Worm (Caenorhabditis elegans) whole organism, mixed stage, embryonic: Measurements from ENCODE around the gene math-6.
"Not testable (repeated sequence)": the region's sequence is repeated elsewhere in the genome, so short reads cannot be mapped to it uniquely, and the experiment has no call there.

Source experiments
- bed-3 ChIP-seq: fragments of 200-800 bp; sonication (Bioruptor generic); optimal IDR thresholded peaks from 3 replicates; lab custom pipeline; 2018; ENCODE audit warnings: mild to moderate bottlenecking, missing genetic modification characterization, moderate library complexity, missing compliant biosample characterization
- blmp-1 ChIP-seq: fragments of 150-350 bp; optimal IDR thresholded peaks from 2 replicates; lab custom pipeline; 2014; ENCODE audit warnings: missing biosample characterization, missing genetic modification characterization
- ceh-39 ChIP-seq: fragments of 150-350 bp; optimal IDR thresholded peaks from 2 replicates; lab custom pipeline; 2014; ENCODE audit warnings: missing biosample characterization, missing genetic modification characterization
- ceh-43 ChIP-seq: fragments of 200-800 bp; sonication (Bioruptor generic); optimal IDR thresholded peaks from 2 replicates; lab custom pipeline; 2018; ENCODE audit warnings: mild to moderate bottlenecking, missing genetic modification characterization, moderate library complexity, missing compliant biosample characterization
- ceh-83 ChIP-seq: fragments of 200-800 bp; sonication (Bioruptor generic); optimal IDR thresholded peaks from 2 replicates; lab custom pipeline; 2018; ENCODE audit warnings: mild to moderate bottlenecking, missing genetic modification characterization, missing compliant biosample characterization
- cnd-1 ChIP-seq: fragments of 200-800 bp; sonication (Bioruptor generic); optimal IDR thresholded peaks from 2 replicates; lab custom pipeline; 2018; ENCODE audit warnings: mild to moderate bottlenecking, missing genetic modification characterization, missing compliant biosample characterization
- drap-1 ChIP-seq: fragments of 200-800 bp; sonication (Bioruptor generic); optimal IDR thresholded peaks from 3 replicates; lab custom pipeline; 2018; ENCODE audit warnings: mild to moderate bottlenecking, missing genetic modification characterization, missing compliant biosample characterization
- elt-1 ChIP-seq: sonication (generic microtip); optimal IDR thresholded peaks from 2 replicates; lab custom pipeline; 2017; ENCODE audit warnings: missing genetic modification characterization, mild to moderate bottlenecking, missing compliant biosample characterization, antibody characterized with exemption, moderate library complexity, borderline replicate concordance; ENCODE audit not compliant: insufficient read depth
- flh-1 ChIP-seq: fragments of 200-800 bp; sonication (Bioruptor generic); optimal IDR thresholded peaks from 2 replicates; lab custom pipeline; 2018; ENCODE audit warnings: mild to moderate bottlenecking, missing genetic modification characterization, moderate library complexity, missing compliant biosample characterization
- hlh-1 ChIP-seq: fragments of 150-350 bp; optimal IDR thresholded peaks from 2 replicates; lab custom pipeline; 2014; ENCODE audit warnings: missing biosample characterization, missing genetic modification reagents, missing genetic modification characterization
- lin-13 ChIP-seq: fragments of 150-350 bp; optimal IDR thresholded peaks from 2 replicates; lab custom pipeline; 2014; ENCODE audit warnings: missing biosample characterization, missing genetic modification characterization
- lsy-2 ChIP-seq: fragments of 150-350 bp; optimal IDR thresholded peaks from 2 replicates; lab custom pipeline; 2014; ENCODE audit warnings: missing biosample characterization, missing genetic modification characterization
- mab-5 ChIP-seq: fragments of 150-350 bp; optimal IDR thresholded peaks from 2 replicates; lab custom pipeline; 2014; ENCODE audit warnings: missing biosample characterization, missing genetic modification characterization
- mep-1 ChIP-seq: fragments of 150-350 bp; optimal IDR thresholded peaks from 2 replicates; lab custom pipeline; 2017; ENCODE audit warnings: missing biosample characterization, missing genetic modification reagents, missing genetic modification characterization, inconsistent platforms
- nhr-12 ChIP-seq: fragments of 150-350 bp; optimal IDR thresholded peaks from 2 replicates; lab custom pipeline; 2014; ENCODE audit warnings: missing biosample characterization, missing genetic modification characterization
- nhr-2 ChIP-seq: fragments of 150-350 bp; optimal IDR thresholded peaks from 2 replicates; lab custom pipeline; 2014; ENCODE audit warnings: missing biosample characterization, missing genetic modification characterization
- nhr-28 ChIP-seq: fragments of 150-350 bp; optimal IDR thresholded peaks from 2 replicates; lab custom pipeline; 2014; ENCODE audit warnings: missing biosample characterization, missing genetic modification characterization
- pha-4 ChIP-seq: fragments of 150-350 bp; optimal IDR thresholded peaks from 2 replicates; lab custom pipeline; 2018; ENCODE audit warnings: missing biosample characterization, missing genetic modification reagents, missing genetic modification characterization
- sem-2 ChIP-seq: fragments of 200-800 bp; sonication (Bioruptor generic); optimal IDR thresholded peaks from 2 replicates; lab custom pipeline; 2018; ENCODE audit warnings: mild to moderate bottlenecking, missing genetic modification characterization, missing compliant biosample characterization
- snpc-4 ChIP-seq: fragments of 150-350 bp; optimal IDR thresholded peaks from 2 replicates; lab custom pipeline; 2014; ENCODE audit warnings: missing biosample characterization, missing genetic modification characterization
- sptf-1 ChIP-seq: sonication (generic microtip); optimal IDR thresholded peaks from 2 replicates; lab custom pipeline; 2017; ENCODE audit warnings: mild to moderate bottlenecking, missing genetic modification characterization, moderate library complexity, missing compliant biosample characterization
- tbx-8 ChIP-seq: fragments of 200-800 bp; sonication (Bioruptor generic); optimal IDR thresholded peaks from 2 replicates; lab custom pipeline; 2018; ENCODE audit warnings: mild to moderate bottlenecking, missing genetic modification characterization, moderate library complexity, missing compliant biosample characterization
- unc-39 ChIP-seq: fragments of 150-350 bp; optimal IDR thresholded peaks from 2 replicates; lab custom pipeline; 2014; ENCODE audit warnings: missing biosample characterization, missing genetic modification characterization
- unc-62 ChIP-seq: fragments of 150-350 bp; optimal IDR thresholded peaks from 2 replicates; lab custom pipeline; 2014; ENCODE audit warnings: missing biosample characterization, missing genetic modification reagents, missing genetic modification characterization
- ztf-11 ChIP-seq: fragments of 150-350 bp; optimal IDR thresholded peaks from 2 replicates; lab custom pipeline; 2014; ENCODE audit warnings: missing biosample characterization, missing genetic modification characterization

Gene math-6

DNA sequence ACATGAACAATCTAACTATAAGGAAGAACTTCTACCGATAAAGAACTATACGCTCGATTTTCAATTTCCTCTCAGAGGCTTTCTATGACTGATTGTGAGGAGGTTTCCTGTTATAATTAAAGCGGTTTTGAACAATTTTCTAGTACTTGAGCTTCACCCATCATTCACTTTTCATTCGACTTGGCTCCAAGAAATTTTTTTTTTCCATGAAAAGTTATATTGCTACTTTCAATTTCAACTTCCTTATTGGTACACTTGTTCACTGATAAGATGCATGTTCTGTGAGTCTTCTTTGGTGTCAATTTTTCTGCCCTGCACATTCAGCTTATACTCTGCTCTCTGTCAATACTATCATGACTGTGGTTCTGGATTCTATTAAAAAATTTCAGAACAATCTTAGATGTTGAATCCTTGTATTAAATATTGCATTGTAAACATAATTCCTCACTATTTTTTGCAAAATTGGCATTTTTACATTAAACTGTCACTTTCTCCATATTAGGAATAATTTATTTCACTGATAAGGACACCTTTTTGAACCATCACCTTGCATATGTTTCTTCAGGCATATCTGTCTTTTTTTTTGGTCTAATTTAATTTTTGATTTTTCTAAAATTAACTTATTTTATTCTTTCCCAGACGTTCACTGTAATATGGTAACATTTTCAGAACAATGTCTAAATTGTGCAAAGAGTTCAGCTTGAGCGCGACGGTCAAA, 13.5 kb downstream of the math-6 start, which contains the start of gene math-10:
Gene math-10, plus strand, starts transcription at position 668 of the 718 bp plus-strand sequence.
- TF ChIP-seq blmp-1 (tag; lab: Kevin White, UChicago) (no peak), flh-1 (GFP tag; lab: Kevin White, UChicago) (no peak), nhr-2 (tag; lab: Kevin White, UChicago) (no peak), sem-2 (GFP tag; lab: Kevin White, UChicago) (no peak), pha-4 (tag; lab: Kevin White, UChicago) (no peak), mab-5 (tag; lab: Kevin White, UChicago) (no peak), sptf-1 (tag; lab: Kevin White, UChicago) (no peak), hlh-1 (tag; lab: Kevin White, UChicago) (no peak), mep-1 (tag; lab: Kevin White, UChicago) (no peak), ceh-43 (GFP tag; lab: Kevin White, UChicago) (no peak), nhr-28 (tag; lab: Kevin White, UChicago) (no peak), elt-1 (tag; lab: Kevin White, UChicago) (no peak), lin-13 (tag; lab: Kevin White, UChicago) (no peak), bed-3 (GFP tag; lab: Kevin White, UChicago) (no peak), ztf-11 (tag; lab: Kevin White, UChicago) (no peak), snpc-4 (no peak), tbx-8 (GFP tag; lab: Kevin White, UChicago) (no peak), drap-1 (GFP tag; lab: Kevin White, UChicago) (no peak)

ce11 chrII:1869120-1869519, 15.4 kb downstream of the math-6 start, which contains the start of gene math-14:
TSS of gene math-14 (plus strand) at chrII:1869420.
- TF ChIP-seq lsy-2 (tag; lab: Kevin White, UChicago) = no peak
- TF ChIP-seq flh-1 (GFP tag; lab: Kevin White, UChicago) = no peak
- TF ChIP-seq ztf-11 (tag; lab: Kevin White, UChicago) = no peak
- TF ChIP-seq nhr-28 (tag; lab: Kevin White, UChicago) = no peak
- TF ChIP-seq nhr-12 (tag; lab: Kevin White, UChicago) = no peak
- no peak for TF ChIP-seq ceh-83 (GFP tag; lab: Kevin White, UChicago)
- TF ChIP-seq elt-1 (tag; lab: Kevin White, UChicago) = no peak

- TF ChIP-seq nhr-2 (tag; lab: Kevin White, UChicago) = no peak
These were observed 18.7 kb downstream of the math-6 start, which contains the start of gene math-15 for ce11 chrII:1865683-1866431. TSS of gene math-15 (plus strand) at chrII:1866381.

DNA sequence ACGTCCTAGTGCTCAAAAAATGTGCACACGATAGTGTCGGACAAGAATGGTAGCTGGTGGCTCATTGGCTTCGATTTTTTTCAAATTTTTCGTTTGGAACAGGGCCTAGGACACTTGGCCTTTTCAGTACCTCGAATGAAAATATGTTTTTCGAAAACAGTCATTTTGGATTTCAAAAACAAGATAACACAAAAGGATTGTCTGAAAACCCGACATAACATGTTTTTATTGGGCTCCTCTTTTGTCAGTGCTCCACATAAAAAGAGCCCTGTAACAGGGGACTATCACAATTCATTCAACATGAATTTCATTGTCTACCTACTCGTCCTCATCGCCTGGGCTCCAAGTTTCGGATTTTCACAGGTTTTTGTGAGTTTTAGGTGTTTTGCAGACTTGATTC, 20.3 kb downstream of the math-6 start, which contains the start of gene C16C4.17:
Gene C16C4.17, plus strand, starts transcription at position 301 of the 400 bp plus-strand sequence.
- no peak for TF ChIP-seq tbx-8 (GFP tag; lab: Kevin White, UChicago)
- TF ChIP-seq ceh-39 = no peak
- TF ChIP-seq hlh-1 (tag; lab: Kevin White, UChicago) = no peak
- TF ChIP-seq mab-5 (tag; lab: Kevin White, UChicago) = no peak
- no peak for TF ChIP-seq ceh-83 (GFP tag; lab: Kevin White, UChicago)
- no peak for TF ChIP-seq bed-3 (GFP tag; lab: Kevin White, UChicago)
- TF ChIP-seq lsy-2 (tag; lab: Kevin White, UChicago) = no peak
- TF ChIP-seq sem-2 (GFP tag; lab: Kevin White, UChicago) = no peak
- no peak for TF ChIP-seq cnd-1 (tag; lab: Kevin White, UChicago)
- no peak for TF ChIP-seq unc-62
- no peak for TF ChIP-seq flh-1 (GFP tag; lab: Kevin White, UChicago)

ce11 chrII:1862334-1862733, 22.2 kb downstream of the math-6 start, which contains the start of gene fbxb-98:
TSS of gene fbxb-98 (plus strand) at chrII:1862634.
- not testable (repeated sequence) for TF ChIP-seq unc-62; mep-1 (tag; lab: Kevin White, UChicago); unc-39 (tag; lab: Kevin White, UChicago)
